Fruit fly (Drosophila melanogaster) whole organism, prepupa: Measurements from ENCODE around the gene dpr10.

Experiments used
- Blimp-1 ChIP-seq: fragments of 200-800 bp; sonication (Bioruptor generic); optimal IDR thresholded peaks from 3 replicates; lab custom pipeline; 2017; ENCODE audit warnings: missing biosample characterization, missing genetic modification characterization, mild to moderate bottlenecking, moderate library complexity, missing genetic modification reagents
- CG15336 ChIP-seq: fragments of 200-800 bp; sonication (Bioruptor generic); IDR thresholded peaks from 2 replicates; pipeline ENCODE4 v1.3.6; 2022; ENCODE audit warnings: missing biosample characterization, missing genetic modification characterization
- CG31627 ChIP-seq: fragments of 200-800 bp; sonication (Bioruptor generic); optimal IDR thresholded peaks from 3 replicates; lab custom pipeline; 2016; ENCODE audit warnings: missing biosample characterization, missing genetic modification characterization
- achi ChIP-seq: fragments of 200-800 bp; sonication (Bioruptor generic); optimal IDR thresholded peaks from 3 replicates; lab custom pipeline; 2016; ENCODE audit warnings: missing biosample characterization, missing genetic modification characterization
- fd59A ChIP-seq: fragments of 200-800 bp; sonication (Bioruptor generic); optimal IDR thresholded peaks from 2 replicates; lab custom pipeline; 2017; ENCODE audit warnings: missing biosample characterization, mild to moderate bottlenecking, missing genetic modification characterization, missing genetic modification reagents
- ss ChIP-seq, 2 experiments: fragments of 200-800 bp; sonication (Bioruptor generic); optimal IDR thresholded peaks; 2 replicates in 1 of 2; 3 replicates in 1 of 2; lab custom pipeline; 2017 to 2018; ENCODE audit warnings: mild to moderate bottlenecking in 2 of 2, missing biosample characterization in 2 of 2, missing genetic modification characterization in 2 of 2, moderate library complexity in 1 of 2

DNA sequence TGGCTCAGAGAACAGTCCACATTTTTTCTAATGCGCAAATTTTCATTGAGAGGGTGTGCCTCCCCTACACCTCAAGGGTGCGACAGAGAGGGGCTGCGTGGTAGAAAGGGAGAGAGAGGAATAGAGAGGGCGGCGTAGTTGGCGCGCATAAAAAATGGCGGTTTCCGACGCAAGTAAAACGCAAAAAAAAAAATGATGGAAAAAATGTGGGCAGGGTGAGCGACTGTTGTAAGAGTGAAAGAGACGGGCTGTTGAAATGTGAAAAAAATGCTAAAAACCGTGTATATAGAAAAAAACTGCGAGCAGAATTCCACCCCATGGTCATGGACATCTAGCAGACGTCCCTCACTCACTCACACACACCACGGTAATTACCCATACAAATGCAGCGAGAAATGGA, 40.1 kb upstream of the dpr10 start:
- TF ChIP-seq fd59A (GFP tag; lab: Kevin White, UChicago) (no peak), CG31627 (GFP tag; lab: Kevin White, UChicago) (no peak), achi (no peak), CG15336 (GFP tag; lab: Robert Waterston, UW) (no peak), ss (GFP tag; optimal IDR thresholded peaks at IDR 0.05; lab: Kevin White, UChicago) (peak in 1 of 2 experiments; percentile 39), Blimp-1 (GFP tag; lab: Kevin White, UChicago) (no peak)
